Worm (Caenorhabditis elegans) whole organism, L4 larva: ENCODE measurements around the gene clec-80.

Experiments used
- R02D3.7 ChIP-seq: fragments of 150-350 bp; sonication (generic microtip); optimal IDR thresholded peaks from 3 replicates; lab custom pipeline; 2014; ENCODE audit warnings: missing biosample characterization, missing genetic modification characterization
- T26A8.4 ChIP-seq: fragments of 200-800 bp; sonication (Bioruptor generic); IDR thresholded peaks from 2 replicates; pipeline ENCODE4 v1.3.6; 2022; ENCODE audit warnings: missing genetic modification characterization, missing compliant biosample characterization
- Y5F2A.4 ChIP-seq: fragments of 200-800 bp; sonication (Bioruptor generic); optimal IDR thresholded peaks from 2 replicates; lab custom pipeline; 2018; ENCODE audit warnings: mild to moderate bottlenecking, missing genetic modification characterization, missing compliant biosample characterization
- ZK546.5 ChIP-seq, 2 experiments: sonication (generic microtip); optimal IDR thresholded peaks; 2 replicates each; lab custom pipeline; 2017; ENCODE audit warnings: missing biosample characterization in 2 of 2, missing genetic modification characterization in 2 of 2
- aly-2 ChIP-seq: sonication (generic microtip); optimal IDR thresholded peaks from 2 replicates; lab custom pipeline; 2018; ENCODE audit warnings: missing biosample characterization, missing genetic modification characterization
- ceh-32 ChIP-seq: sonication (generic microtip); optimal IDR thresholded peaks from 2 replicates; lab custom pipeline; 2016; ENCODE audit warnings: mild to moderate bottlenecking, missing genetic modification characterization, missing compliant biosample characterization; ENCODE audit not compliant: poor library complexity
- ces-1 ChIP-seq: fragments of 150-350 bp; sonication (generic microtip); optimal IDR thresholded peaks from 4 replicates; lab custom pipeline; 2014; ENCODE audit warnings: missing biosample characterization, missing genetic modification reagents, missing genetic modification characterization
- cey-2 ChIP-seq: sonication (generic microtip); optimal IDR thresholded peaks from 3 replicates; lab custom pipeline; 2017; ENCODE audit warnings: missing genetic modification characterization, mild to moderate bottlenecking, missing compliant biosample characterization, antibody characterized with exemption, borderline replicate concordance; ENCODE audit not compliant: insufficient read depth
- ctbp-1 ChIP-seq: fragments of 200-800 bp; sonication (Bioruptor generic); IDR thresholded peaks from 2 replicates; pipeline ENCODE4 v1.3.6; 2022; ENCODE audit warnings: missing genetic modification reagents, missing genetic modification characterization, missing compliant biosample characterization
- daf-12 ChIP-seq: fragments of 150-350 bp; optimal IDR thresholded peaks from 2 replicates; lab custom pipeline; 2014; ENCODE audit warnings: missing biosample characterization, missing genetic modification reagents, missing genetic modification characterization
- daf-16 ChIP-seq, 3 experiments: sonication (generic microtip); optimal IDR thresholded peaks; 2 replicates each; lab custom pipeline; 2016 to 2017; ENCODE audit warnings: missing genetic modification characterization in 3 of 3, missing genetic modification reagents in 3 of 3, mild to moderate bottlenecking in 2 of 3, missing compliant biosample characterization in 2 of 3, missing biosample characterization in 1 of 3, moderate library complexity in 1 of 3
- dmd-6 ChIP-seq: fragments of 200-800 bp; sonication (Bioruptor generic); IDR thresholded peaks from 2 replicates; pipeline ENCODE4 v1.3.6; 2022; ENCODE audit warnings: missing genetic modification reagents, missing genetic modification characterization, missing compliant biosample characterization
- dmd-9 ChIP-seq: fragments of 200-800 bp; sonication (Bioruptor generic); IDR thresholded peaks from 2 replicates; pipeline ENCODE4 v1.3.6; 2022; ENCODE audit warnings: missing genetic modification reagents, missing genetic modification characterization, missing compliant biosample characterization
- dpl-1 ChIP-seq: fragments of 150-350 bp; optimal IDR thresholded peaks from 2 replicates; lab custom pipeline; 2014; ENCODE audit warnings: missing biosample characterization, missing genetic modification reagents, missing genetic modification characterization
- dve-1 ChIP-seq: sonication (generic microtip); optimal IDR thresholded peaks from 2 replicates; lab custom pipeline; 2017; ENCODE audit warnings: antibody characterized with exemption, mild to moderate bottlenecking, missing genetic modification characterization, missing compliant biosample characterization; ENCODE audit not compliant: insufficient read depth
- fkh-10 ChIP-seq: fragments of 150-350 bp; optimal IDR thresholded peaks from 2 replicates; lab custom pipeline; 2014; ENCODE audit warnings: missing biosample characterization, missing genetic modification reagents, missing genetic modification characterization
- hif-1 ChIP-seq, 2 experiments: sonication (generic microtip); optimal IDR thresholded peaks; 2 replicates each; lab custom pipeline; 2016 to 2017; ENCODE audit warnings: missing compliant biosample characterization in 2 of 2, missing genetic modification characterization in 2 of 2, missing genetic modification reagents in 2 of 2, missing genotype in 2 of 2, mild to moderate bottlenecking in 1 of 2
- hmg-1.1 ChIP-seq: fragments of 200-800 bp; sonication (Bioruptor generic); IDR thresholded peaks from 2 replicates; pipeline ENCODE4 v1.3.6; 2022; ENCODE audit warnings: missing genetic modification reagents, missing genetic modification characterization, missing compliant biosample characterization
- jun-1 ChIP-seq: fragments of 150-350 bp; optimal IDR thresholded peaks from 2 replicates; lab custom pipeline; 2014; ENCODE audit warnings: missing biosample characterization, missing genetic modification reagents, missing genetic modification characterization
- lin-13 ChIP-seq: fragments of 150-350 bp; optimal IDR thresholded peaks from 2 replicates; lab custom pipeline; 2014; ENCODE audit warnings: missing biosample characterization, missing genetic modification reagents, missing genetic modification characterization
- lin-39 ChIP-seq: fragments of 150-350 bp; optimal IDR thresholded peaks from 2 replicates; lab custom pipeline; 2014; ENCODE audit warnings: missing biosample characterization, missing genetic modification reagents, missing genetic modification characterization
- lir-3 ChIP-seq: sonication (generic microtip); optimal IDR thresholded peaks from 2 replicates; lab custom pipeline; 2016; ENCODE audit warnings: mild to moderate bottlenecking, missing genetic modification characterization, missing compliant biosample characterization
- mep-1 ChIP-seq: fragments of 150-350 bp; sonication (generic microtip); optimal IDR thresholded peaks from 3 replicates; lab custom pipeline; 2014; ENCODE audit warnings: missing biosample characterization, missing genetic modification characterization
- mxl-3 ChIP-seq: fragments of 200-800 bp; sonication (Bioruptor generic); optimal IDR thresholded peaks from 2 replicates; lab custom pipeline; 2018; ENCODE audit warnings: mild to moderate bottlenecking, missing genetic modification characterization, missing compliant biosample characterization
- nhr-102 ChIP-seq: sonication (generic microtip); optimal IDR thresholded peaks from 2 replicates; lab custom pipeline; 2016; ENCODE audit warnings: mild to moderate bottlenecking, missing genetic modification characterization, moderate library complexity, missing compliant biosample characterization
- nhr-25 ChIP-seq: sonication (generic microtip); optimal IDR thresholded peaks from 2 replicates; lab custom pipeline; 2017; ENCODE audit warnings: missing genetic modification characterization, mild to moderate bottlenecking, missing compliant biosample characterization, antibody characterized with exemption, moderate library complexity, borderline replicate concordance; ENCODE audit not compliant: insufficient read depth
- nhr-28 ChIP-seq: fragments of 150-350 bp; optimal IDR thresholded peaks from 2 replicates; lab custom pipeline; 2014; ENCODE audit warnings: missing biosample characterization, missing genetic modification characterization
- nhr-48 ChIP-seq: sonication (generic microtip); optimal IDR thresholded peaks from 2 replicates; lab custom pipeline; 2016; ENCODE audit warnings: mild to moderate bottlenecking, missing genetic modification characterization, missing compliant biosample characterization
- nhr-76 ChIP-seq: fragments of 150-350 bp; optimal IDR thresholded peaks from 2 replicates; lab custom pipeline; 2014; ENCODE audit warnings: missing biosample characterization, missing genetic modification characterization
- nhr-77 ChIP-seq: fragments of 150-350 bp; optimal IDR thresholded peaks from 2 replicates; lab custom pipeline; 2014; ENCODE audit warnings: missing biosample characterization, missing genetic modification characterization
- rbr-2 ChIP-seq: sonication (generic microtip); optimal IDR thresholded peaks from 2 replicates; lab custom pipeline; 2016; ENCODE audit warnings: missing genotype, missing genetic modification characterization, missing compliant biosample characterization
- snpc-4 ChIP-seq: fragments of 150-350 bp; optimal IDR thresholded peaks from 2 replicates; lab custom pipeline; 2014; ENCODE audit warnings: missing biosample characterization, missing genetic modification characterization
- spr-3 ChIP-seq: fragments of 200-800 bp; sonication (Bioruptor generic); optimal IDR thresholded peaks from 2 replicates; lab custom pipeline; 2018; ENCODE audit warnings: mild to moderate bottlenecking, missing genetic modification characterization, missing compliant biosample characterization
- tag-97 ChIP-seq: fragments of 200-800 bp; sonication (Bioruptor generic); IDR thresholded peaks from 2 replicates; pipeline ENCODE4 v1.3.6; 2022; ENCODE audit warnings: missing genetic modification characterization, missing compliant biosample characterization
- tra-1 ChIP-seq: fragments of 200-800 bp; sonication (Bioruptor generic); IDR thresholded peaks from 2 replicates; pipeline ENCODE4 v1.3.6; 2022; ENCODE audit warnings: missing genetic modification reagents, missing genetic modification characterization, missing compliant biosample characterization
- unc-62 ChIP-seq, 3 experiments: fragments of 150-350 bp in 1 of 3; sonication (generic microtip); optimal IDR thresholded peaks in 2 of 3; peaks in 1 of 3; 1 replicate in 1 of 3; 2 replicates in 2 of 3; lab custom pipeline; 2014 to 2017; ENCODE audit warnings: missing biosample characterization in 3 of 3, missing genetic modification characterization in 3 of 3, missing genetic modification reagents in 3 of 3, missing genotype in 1 of 3
- zip-11 ChIP-seq: fragments of 200-800 bp; sonication (Bioruptor generic); IDR thresholded peaks from 2 replicates; pipeline ENCODE4 v1.3.6; 2022; ENCODE audit warnings: missing genetic modification characterization, missing compliant biosample characterization
- zip-2 ChIP-seq: fragments of 150-350 bp; optimal IDR thresholded peaks from 2 replicates; lab custom pipeline; 2014; ENCODE audit warnings: missing biosample characterization, missing genetic modification characterization

The clec-80 gene

DNA sequence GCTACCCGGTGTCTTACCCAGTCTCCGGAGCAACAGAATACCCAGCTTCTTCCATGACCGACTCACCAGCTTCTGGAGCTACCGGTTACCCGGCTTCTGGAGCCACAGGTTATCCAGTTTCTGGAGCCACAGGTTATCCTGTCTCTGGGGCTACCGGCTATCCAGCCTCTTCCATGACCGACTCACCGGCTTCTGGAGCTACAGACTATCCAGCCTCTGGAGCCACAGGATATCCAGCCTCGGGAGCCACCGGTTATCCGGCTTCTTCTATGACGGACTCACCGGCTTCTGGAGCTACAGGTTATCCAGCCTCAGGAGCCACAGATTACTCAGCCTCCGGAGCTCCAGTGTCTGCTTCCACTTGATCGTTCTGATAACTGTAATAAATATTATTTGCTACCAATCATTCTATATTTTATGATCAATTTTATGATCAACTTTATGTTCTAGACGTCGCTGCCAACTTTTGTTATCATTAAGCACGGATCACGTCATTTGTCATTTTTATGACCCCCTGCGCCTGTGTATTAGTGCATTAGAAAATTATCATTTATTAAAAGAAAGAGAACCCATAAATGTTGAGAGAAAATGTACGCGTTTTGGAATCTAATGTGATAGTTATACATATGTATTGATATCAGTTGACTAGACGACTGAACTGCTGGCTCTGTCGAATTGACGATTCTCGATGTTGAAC, 31.7 kb downstream of the clec-80 start (continued):
- no peak for TF ChIP-seq rbr-2
- no peak for TF ChIP-seq hmg-1.1
- TF ChIP-seq dmd-6, result peak; percentile 85
- TF ChIP-seq dmd-9 (GFP tag; lab: Robert Waterston, UW), result no peak
- TF ChIP-seq lir-3 (tag; lab: Kevin White, UChicago), result no peak
- no peak for TF ChIP-seq hif-1 (tag; optimal IDR thresholded peaks at IDR 0.05; lab: Kevin White, UChicago)
- TF ChIP-seq snpc-4, result no peak
- no peak for TF ChIP-seq lin-13 (GFP tag; lab: Kevin White, UChicago)
- no peak for TF ChIP-seq spr-3 (GFP tag; lab: Kevin White, UChicago)
- TF ChIP-seq nhr-48, result peak; percentile 60
- peak; percentile 46 for TF ChIP-seq nhr-102 (tag; lab: Kevin White, UChicago)
- peak in 1 of 2 experiments; percentile 39 for TF ChIP-seq daf-16 (GFP tag; optimal IDR thresholded peaks at IDR 0.05; lab: Kevin White, UChicago)
- TF ChIP-seq daf-16 (tag; optimal IDR thresholded peaks at IDR 0.05; lab: Kevin White, UChicago), result peak; percentile 94
- TF ChIP-seq ZK546.5 (tag; optimal IDR thresholded peaks at IDR 0.05; lab: Kevin White, UChicago), result no peak
- TF ChIP-seq aly-2 (tag; lab: Kevin White, UChicago), result no peak
- TF ChIP-seq zip-11 (GFP tag; lab: Robert Waterston, UW), result no peak
- TF ChIP-seq nhr-28 (tag; lab: Kevin White, UChicago), result peak; percentile 73
- TF ChIP-seq dpl-1, result no peak
- TF ChIP-seq mxl-3 (GFP tag; lab: Kevin White, UChicago), result no peak
- no peak for TF ChIP-seq tag-97 (GFP tag; lab: Robert Waterston, UW)
- peak; percentile 77 for TF ChIP-seq tra-1 (GFP tag; lab: Robert Waterston, UW)
- no peak for TF ChIP-seq R02D3.7 (tag; lab: Kevin White, UChicago)
- TF ChIP-seq nhr-76, result no peak
- no peak for TF ChIP-seq nhr-25 (tag; lab: Kevin White, UChicago)
- TF ChIP-seq nhr-77 (tag; lab: Kevin White, UChicago), result peak; percentile 32
- TF ChIP-seq cey-2 (tag; lab: Kevin White, UChicago), result no peak
- no peak for TF ChIP-seq zip-2 (tag; lab: Kevin White, UChicago)
- peak; percentile 81 for TF ChIP-seq dve-1 (tag; lab: Kevin White, UChicago)

- TF ChIP-seq daf-12 (no peak), T26A8.4 (GFP tag; lab: Robert Waterston, UW) (no peak), Y5F2A.4 (GFP tag; lab: Kevin White, UChicago) (no peak), jun-1 (tag; lab: Kevin White, UChicago) (no peak), mep-1 (tag; lab: Kevin White, UChicago) (no peak), ceh-32 (tag; lab: Kevin White, UChicago) (no peak), fkh-10 (GFP tag; lab: Kevin White, UChicago) (peak; percentile 85), lin-39 (tag; lab: Kevin White, UChicago) (no peak), unc-62 (GFP tag; optimal IDR thresholded peaks at IDR 0.05 in 1 of 2; lab: Kevin White, UChicago) (no peak), unc-62 (tag; optimal IDR thresholded peaks at IDR 0.05; lab: Kevin White, UChicago) (no peak), nhr-48 (no peak), ctbp-1 (peak; percentile 40; the same call in 1 of the 2 replicates), ces-1 (GFP tag; lab: Kevin White, UChicago) (peak; percentile 44)
These were observed 35.2 kb downstream of the clec-80 start for ce11 chrIV:2858734-2859133.
